Fruit fly (Drosophila melanogaster): Measurements from ENCODE around the gene bru2.

Gene bru2

dm6 chr2L:12369612-12370011 lies 25.6 kb downstream of the bru2 start (continued):
- TF ChIP-seq CG12659 (GFP tag; optimal IDR thresholded peaks at IDR 0.05) (peak; percentile 14), luna (GFP tag; optimal IDR thresholded peaks at IDR 0.05) (no peak), bcd (GFP tag; optimal IDR thresholded peaks at IDR 0.05) (peak; percentile 12), Myb (GFP tag; optimal IDR thresholded peaks at IDR 0.05) (no peak), CG7556 (GFP tag; optimal IDR thresholded peaks at IDR 0.05) (no peak), unc-4 (GFP tag; IDR thresholded peaks at IDR 0.05; ENCODE audit: partially characterized antibody) (no peak), Jarid2 (GFP tag; optimal IDR thresholded peaks at IDR 0.05) (peak; percentile 8), HmgZ (tag; optimal IDR thresholded peaks at IDR 0.05) (peak; percentile 14), CG3847 (GFP tag; IDR thresholded peaks at IDR 0.05) (no peak), ara (GFP tag; IDR thresholded peaks at IDR 0.05) (peak; percentile 34; the same call in 1 of the 2 replicates), CG12104 (GFP tag; optimal IDR thresholded peaks at IDR 0.05) (peak; percentile 17), CG3838 (GFP tag; optimal IDR thresholded peaks at IDR 0.05) (no peak), insv (GFP tag; optimal IDR thresholded peaks at IDR 0.05) (no peak), hkb (optimal IDR thresholded peaks at IDR 0.05) (no peak), hkb (GFP tag; IDR thresholded peaks at IDR 0.05) (peak; percentile 40; the same call in 1 of the 2 replicates), Bteb2 (GFP tag; optimal IDR thresholded peaks at IDR 0.05) (no peak), CG6175 (GFP tag; IDR thresholded peaks at IDR 0.05) (no peak), mirr (GFP tag; optimal IDR thresholded peaks at IDR 0.05) (peak; percentile 74), Xbp1 (GFP tag; optimal IDR thresholded peaks at IDR 0.05) (no peak), CG7357 (GFP tag; IDR thresholded peaks at IDR 0.05) (no peak), CG17568 (GFP tag; optimal IDR thresholded peaks at IDR 0.05) (peak; percentile 47), CG1529 (GFP tag; optimal IDR thresholded peaks at IDR 0.05) (no peak), CG31224 (GFP tag; IDR thresholded peaks at IDR 0.05) (no peak), CG4282 (GFP tag; optimal IDR thresholded peaks at IDR 0.05) (no peak), sr (GFP tag; IDR thresholded peaks at IDR 0.05) (0 out of 3 replicates have a peak, but pooled peaks have one; percentile 32), stc (GFP tag; IDR thresholded peaks at IDR 0.05) (0 out of 2 replicates have a peak, but pooled peaks have one; percentile 33), CG16813 (GFP tag; IDR thresholded peaks at IDR 0.05; ENCODE audit: partially characterized antibody) (no peak), Poxn (GFP tag; IDR thresholded peaks at IDR 0.05) (no peak), CG13894 (tag; optimal IDR thresholded peaks at IDR 0.05) (peak; percentile 53), pnt (GFP tag; optimal IDR thresholded peaks at IDR 0.05) (no peak), Gsc (GFP tag; IDR thresholded peaks at IDR 0.05) (no peak), CG15479 (GFP tag; optimal IDR thresholded peaks at IDR 0.05) (no peak), CG31441 (GFP tag; IDR thresholded peaks at IDR 0.05) (no peak), Aef1 (GFP tag; IDR thresholded peaks at IDR 0.05) (no peak), Sry-β (GFP tag; optimal IDR thresholded peaks at IDR 0.05) (no peak), Chrac-16 (GFP tag; optimal IDR thresholded peaks at IDR 0.05) (no peak), CHES-1-like (GFP tag; optimal IDR thresholded peaks at IDR 0.05) (no peak)

DNA sequence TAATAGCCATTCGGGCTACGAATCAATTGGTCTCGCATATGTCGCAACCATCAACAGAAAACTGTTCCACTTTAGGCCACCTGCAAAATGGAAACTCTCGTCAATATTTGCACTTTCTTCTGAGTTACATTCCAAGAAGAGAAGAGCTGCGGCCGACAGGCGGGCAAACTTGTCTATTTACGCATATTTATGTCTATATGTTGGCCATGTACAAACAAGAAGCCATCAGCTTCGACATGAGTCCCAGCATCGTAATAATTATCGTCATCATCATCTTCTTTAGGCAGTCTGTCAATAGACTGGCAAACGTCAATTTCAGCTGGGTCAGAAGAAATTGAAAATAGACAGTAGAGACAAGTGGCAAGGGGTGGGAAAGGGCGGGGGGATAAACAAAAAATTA lies 27.7 kb downstream of the bru2 start:
- peak; percentile 48 for TF ChIP-seq CG7745 (tag; optimal IDR thresholded peaks at IDR 0.05)
- peak; percentile 80 for TF ChIP-seq Xrp1 (GFP tag; IDR thresholded peaks at IDR 0.05)
- TF ChIP-seq hbn (GFP tag; IDR thresholded peaks at IDR 0.05; ENCODE audit: partially characterized antibody): no peak
- no peak for TF ChIP-seq CG9609 (GFP tag; optimal IDR thresholded peaks at IDR 0.05)
- TF ChIP-seq nmo (GFP tag; optimal IDR thresholded peaks at IDR 0.05): no peak
- TF ChIP-seq CG12299 (tag; optimal IDR thresholded peaks at IDR 0.05): peak; percentile 55
- TF ChIP-seq CG32767 (GFP tag; IDR thresholded peaks at IDR 0.05): peak; percentile 53; the same call in 1 of the 2 replicates
- peak; percentile 54 for TF ChIP-seq CG11504 (tag; optimal IDR thresholded peaks at IDR 0.05)
- TF ChIP-seq CG6791 (GFP tag; IDR thresholded peaks at IDR 0.05; ENCODE audit: partially characterized antibody): no peak; the same call in 2 of the 3 replicates
- TF ChIP-seq CG8089 (GFP tag; optimal IDR thresholded peaks at IDR 0.05): peak; percentile 34
- no peak for TF ChIP-seq Doc2 (GFP tag; IDR thresholded peaks at IDR 0.05)
- TF ChIP-seq CG17385 (GFP tag; optimal IDR thresholded peaks at IDR 0.05): peak; percentile 61
- peak; percentile 50 for TF ChIP-seq Six4 (GFP tag; optimal IDR thresholded peaks at IDR 0.05)
- peak; percentile 1 for TF ChIP-seq Xbp1 (GFP tag; optimal IDR thresholded peaks at IDR 0.05)
- no peak for TF ChIP-seq hkb (optimal IDR thresholded peaks at IDR 0.05)
- peak; percentile 57 for TF ChIP-seq hkb (GFP tag; IDR thresholded peaks at IDR 0.05)
- TF ChIP-seq Hr3 (GFP tag; optimal IDR thresholded peaks at IDR 0.05): no peak
- no peak for TF ChIP-seq pzg (GFP tag; optimal IDR thresholded peaks at IDR 0.05)
- TF ChIP-seq Vsx1 (GFP tag; optimal IDR thresholded peaks at IDR 0.05): peak; percentile 68

Data from whole organism, embryonic.